Worm (Caenorhabditis elegans): ENCODE data around the gene ZK131.11.
"Not testable (repeated sequence)": the region's sequence is repeated elsewhere in the genome, so short reads cannot be mapped to it uniquely, and the experiment has no call there.

Gene ZK131.11

DNA sequence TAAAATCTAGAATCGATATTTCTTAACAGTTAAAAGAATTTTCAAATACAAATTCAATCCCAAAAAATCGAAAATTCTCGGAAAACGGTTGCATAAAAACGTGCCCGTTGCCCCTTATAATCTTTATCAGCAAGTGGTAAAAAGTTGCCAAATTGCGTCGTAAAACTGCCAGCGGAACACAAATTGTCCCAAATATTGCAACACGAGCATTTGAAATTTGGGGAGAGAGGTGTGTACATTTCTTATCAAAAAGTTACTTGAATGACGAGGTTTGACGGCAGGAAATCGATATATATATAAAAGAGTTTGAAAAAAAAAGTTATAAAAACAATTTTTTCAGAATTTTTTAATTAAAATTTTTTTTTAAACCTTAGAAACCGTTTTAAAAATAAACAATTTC lies 54.0 kb downstream of the ZK131.11 start (continued):
- peak; percentile 79 for TF ChIP-seq nhr-28 (tag; optimal IDR thresholded peaks at IDR 0.05)
- no peak for TF ChIP-seq set-16 (GFP tag; IDR thresholded peaks at IDR 0.05)
- TF ChIP-seq skn-1 (tag; optimal IDR thresholded peaks at IDR 0.05): no peak
- no peak for TF ChIP-seq ceh-44 (GFP tag; IDR thresholded peaks at IDR 0.05)
- no peak for TF ChIP-seq mxl-3 (GFP tag; optimal IDR thresholded peaks at IDR 0.05)
- TF ChIP-seq spr-3 (GFP tag; optimal IDR thresholded peaks at IDR 0.05): no peak
- TF ChIP-seq hlh-11 (tag; optimal IDR thresholded peaks at IDR 0.05): peak; percentile 61
- no peak for TF ChIP-seq aha-1 (tag)
- no peak for TF ChIP-seq spr-1 (tag; optimal IDR thresholded peaks at IDR 0.05)
- TF ChIP-seq lin-15B (tag; optimal IDR thresholded peaks at IDR 0.05): no peak
- TF ChIP-seq arid-1 (GFP tag; conservative IDR thresholded peaks at IDR 0.05): no peak
- no peak for TF ChIP-seq mdl-1 (tag; optimal IDR thresholded peaks at IDR 0.05)
- TF ChIP-seq pha-4 (GFP tag; IDR thresholded peaks at IDR 0.05): no peak
- no peak for TF ChIP-seq pha-4 (tag; optimal IDR thresholded peaks at IDR 0.05)
- TF ChIP-seq php-3 (GFP tag; IDR thresholded peaks at IDR 0.05): peak; percentile 88
- TF ChIP-seq ceh-32 (tag; optimal IDR thresholded peaks at IDR 0.05; ENCODE audit: poor library complexity): no peak
- TF ChIP-seq daf-8 (GFP tag; IDR thresholded peaks at IDR 0.05): no peak
- no peak for TF ChIP-seq F10B5.3 (tag; optimal IDR thresholded peaks at IDR 0.05)
- no peak for TF ChIP-seq hmg-1.1 (GFP tag; IDR thresholded peaks at IDR 0.05)
- no peak for TF ChIP-seq T26A8.4 (GFP tag; IDR thresholded peaks at IDR 0.05)
- TF ChIP-seq mep-1 (tag; optimal IDR thresholded peaks at IDR 0.05): peak; percentile 7
- TF ChIP-seq madf-9 (GFP tag; conservative IDR thresholded peaks at IDR 0.05): no peak
- no peak for TF ChIP-seq daf-16 (GFP tag; optimal IDR thresholded peaks at IDR 0.05)
- TF ChIP-seq daf-16 (tag; optimal IDR thresholded peaks at IDR 0.05): peak; percentile 72
- TF ChIP-seq nhr-48 (tag; optimal IDR thresholded peaks at IDR 0.05): no peak

DNA sequence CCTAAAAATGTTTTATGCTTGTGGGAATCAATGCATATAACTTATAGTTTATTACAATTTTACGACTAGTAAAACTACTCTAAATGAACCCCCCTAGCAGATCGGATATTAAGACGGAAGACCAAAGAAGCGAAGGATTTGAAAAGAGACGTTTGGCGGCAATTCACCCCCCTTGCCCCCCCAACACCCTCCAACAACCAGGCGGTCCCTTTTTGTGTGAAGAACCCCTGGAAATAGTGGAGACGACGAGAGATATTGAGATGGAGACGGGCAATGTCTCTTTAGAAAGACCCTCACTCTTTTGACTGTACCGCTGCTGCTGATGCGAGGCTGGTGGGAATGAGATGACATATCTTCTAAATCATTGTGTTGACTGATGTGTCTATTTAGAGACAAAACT lies 55.3 kb downstream of the ZK131.11 start:
- no peak for TF ChIP-seq lsy-2 (tag; optimal IDR thresholded peaks at IDR 0.05)
- no peak for TF ChIP-seq Y105C5A.15 (GFP tag; IDR thresholded peaks at IDR 0.05)
- TF ChIP-seq aha-1 (tag): peak; percentile 14
- no peak for TF ChIP-seq skn-1 (tag; optimal IDR thresholded peaks at IDR 0.05)

DNA sequence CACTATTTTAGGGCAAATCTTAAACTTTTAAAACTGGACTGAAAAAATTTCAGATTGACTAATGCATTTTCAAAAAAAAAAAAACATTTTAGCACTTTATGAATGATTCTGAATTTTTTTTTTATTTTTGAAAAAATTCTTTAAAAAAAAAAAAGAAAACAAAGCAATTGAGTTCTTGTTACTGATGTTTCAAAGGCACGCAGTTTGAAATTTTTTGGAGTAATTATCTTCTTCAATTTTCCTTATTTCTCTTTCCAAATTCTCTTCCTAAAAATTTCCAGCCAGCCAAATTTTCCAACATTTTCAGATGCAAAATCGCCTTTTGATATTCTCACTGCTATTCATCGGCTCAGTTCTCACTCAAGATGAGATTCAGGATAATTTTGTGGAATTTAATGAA lies 60.0 kb downstream of the ZK131.11 start, which contains the start of gene F08G2.8:
Gene F08G2.8, plus strand, starts transcription at position 301 of the 400 bp plus-strand sequence.
- TF ChIP-seq madf-9 (GFP tag; conservative IDR thresholded peaks at IDR 0.05) (no peak), nhr-25 (tag; optimal IDR thresholded peaks at IDR 0.05; ENCODE audit: borderline replicate concordance, insufficient read depth) (no peak), snpc-1.2 (GFP tag; IDR thresholded peaks at IDR 0.05) (no peak), arid-1 (GFP tag; conservative IDR thresholded peaks at IDR 0.05) (no peak), pqm-1 (tag; optimal IDR thresholded peaks at IDR 0.05) (no peak)

DNA sequence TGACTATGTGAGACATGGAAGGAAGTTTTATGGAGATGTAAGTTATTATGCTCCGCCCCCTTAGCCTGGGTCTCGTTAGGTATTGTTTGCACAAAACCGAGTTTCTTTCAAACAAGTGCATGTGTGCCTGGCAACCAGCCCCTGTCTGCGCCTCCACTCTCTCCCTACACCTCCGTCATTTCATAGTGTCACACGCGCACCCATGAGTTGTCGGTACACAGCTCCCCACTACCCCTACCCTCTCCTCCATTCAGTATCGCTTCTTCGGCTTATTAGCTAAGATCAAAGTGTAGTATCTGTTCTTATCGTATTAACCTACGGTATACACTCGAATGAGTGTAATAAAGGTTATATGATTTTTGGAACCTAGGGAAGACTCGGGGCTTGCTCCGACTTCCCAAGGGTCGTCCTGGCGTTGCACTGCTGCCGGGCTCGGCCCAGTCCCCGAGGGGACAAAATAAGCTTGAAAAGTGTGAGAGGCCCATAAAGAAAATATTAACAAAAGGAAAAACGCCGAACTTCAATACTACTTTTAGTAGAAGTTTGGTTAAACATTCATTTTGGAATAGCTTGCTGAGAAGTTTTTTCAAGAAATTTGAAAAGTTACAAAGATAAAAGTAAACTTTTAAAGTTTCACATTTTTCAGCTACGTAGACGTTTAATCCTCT lies 60.6 kb downstream of the ZK131.11 start:
- TF ChIP-seq nhr-48 (tag; optimal IDR thresholded peaks at IDR 0.05): peak; percentile 28
- TF ChIP-seq dve-1 (tag; optimal IDR thresholded peaks at IDR 0.05; ENCODE audit: insufficient read depth): peak; percentile 84
- peak; percentile 37 for TF ChIP-seq nhr-6 (tag; optimal IDR thresholded peaks at IDR 0.05)
- peak; percentile 42 for TF ChIP-seq hlh-11 (tag; optimal IDR thresholded peaks at IDR 0.05)
- peak; percentile 65 for TF ChIP-seq duxl-1 (tag; optimal IDR thresholded peaks at IDR 0.05; ENCODE audit: poor library complexity)
- TF ChIP-seq lin-38 (GFP tag; IDR thresholded peaks at IDR 0.05): peak; percentile 63
- peak; percentile 27; the same call in 1 of the 2 replicates for TF ChIP-seq lin-1 (GFP tag; IDR thresholded peaks at IDR 0.05)
- TF ChIP-seq lsy-2 (tag; optimal IDR thresholded peaks at IDR 0.05): peak in 1 of 2 experiments; percentile 34
- peak; percentile 60; the same call in 1 of the 2 replicates for TF ChIP-seq mdt-29 (GFP tag; IDR thresholded peaks at IDR 0.05)
- peak; percentile 52; the same call in 1 of the 2 replicates for TF ChIP-seq saeg-2 (GFP tag; IDR thresholded peaks at IDR 0.05)
- TF ChIP-seq nhr-102 (tag; optimal IDR thresholded peaks at IDR 0.05): peak; percentile 68
- TF ChIP-seq dmd-6 (GFP tag; IDR thresholded peaks at IDR 0.05): peak; percentile 62
- TF ChIP-seq aha-1 (tag): peak; percentile 22
- TF ChIP-seq hlh-30 (tag; optimal IDR thresholded peaks at IDR 0.05; ENCODE audit: insufficient read depth): peak; percentile 37
- peak; percentile 60 for TF ChIP-seq snpc-4 (tag; optimal IDR thresholded peaks at IDR 0.05)
- not testable (repeated sequence) for TF ChIP-seq daf-16 (GFP tag; optimal IDR thresholded peaks at IDR 0.05)
- peak; percentile 60 for TF ChIP-seq daf-16 (tag; optimal IDR thresholded peaks at IDR 0.05)
- TF ChIP-seq mes-2 (tag; optimal IDR thresholded peaks at IDR 0.05; ENCODE audit: poor library complexity, severe bottlenecking): peak; percentile 3
- TF ChIP-seq rbr-2 (tag; optimal IDR thresholded peaks at IDR 0.05): peak; percentile 5
- TF ChIP-seq F49E8.2 (tag; optimal IDR thresholded peaks at IDR 0.05; ENCODE audit: borderline replicate concordance): peak; percentile 41

All from whole organism, L4 larva.